Fruit fly (Drosophila melanogaster): ENCODE measurements around the gene Hakai.

Hakai gene

DNA sequence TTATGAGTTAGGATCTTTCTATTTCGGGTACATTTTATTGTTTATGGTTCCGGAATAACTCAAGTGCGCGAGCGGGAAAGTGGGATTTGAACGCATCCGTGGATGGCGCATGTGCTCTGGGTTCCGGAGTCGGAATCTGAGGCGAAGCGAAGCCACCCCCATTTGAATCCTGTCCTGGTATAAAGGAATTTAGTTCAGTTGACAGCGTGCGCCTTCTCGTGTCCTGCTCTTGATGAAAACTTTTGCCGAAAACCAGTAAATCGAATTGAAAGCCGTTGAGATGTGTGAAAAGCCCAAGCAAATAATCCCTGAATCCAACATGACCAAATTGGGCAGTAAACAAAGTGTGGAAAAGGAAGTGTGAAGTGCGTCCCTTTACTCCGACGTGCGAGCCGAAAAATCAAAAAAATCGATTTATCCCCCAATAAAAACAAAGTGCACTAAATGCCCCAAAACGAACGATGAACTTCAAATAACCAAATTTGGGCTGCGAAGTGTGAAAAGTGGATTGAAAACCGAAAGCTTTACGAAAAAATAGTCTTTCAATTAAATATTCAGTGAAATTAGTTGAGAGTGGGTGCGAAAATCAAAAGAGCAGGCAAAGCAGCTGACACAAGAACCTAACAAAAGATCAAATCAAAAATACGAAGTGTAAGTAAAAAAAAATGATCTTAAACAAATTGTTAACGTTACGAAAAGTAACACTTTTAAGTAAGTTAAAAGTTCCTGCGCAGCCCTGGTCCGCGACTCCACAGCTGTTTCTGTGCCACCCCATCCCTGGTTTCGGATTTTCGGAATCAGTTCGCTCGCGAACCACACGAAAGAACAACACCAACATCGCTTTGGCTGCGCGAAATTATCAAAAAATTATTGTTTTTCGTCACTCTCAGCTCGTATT is 4.4 kb upstream of the Hakai start, which contains the start of gene Lar (continued):
- TF ChIP-seq CG8290 (GFP tag; optimal IDR thresholded peaks at IDR 0.05) = no peak
- TF ChIP-seq CG8290 (tag; optimal IDR thresholded peaks at IDR 0.05) = peak; percentile 17 to 81
- peak; percentile 74 for TF ChIP-seq Side (GFP tag; optimal IDR thresholded peaks at IDR 0.05)
- TF ChIP-seq CG10209 (GFP tag; optimal IDR thresholded peaks at IDR 0.05) = peak; percentile 47
- TF ChIP-seq en (GFP tag; optimal IDR thresholded peaks at IDR 0.05) = peak; percentile 43
- TF ChIP-seq Scr (GFP tag; IDR thresholded peaks at IDR 0.05; ENCODE audit: partially characterized antibody) = no peak
- no peak for TF ChIP-seq Dfd (GFP tag; optimal IDR thresholded peaks at IDR 0.05)
- TF ChIP-seq Ravus (GFP tag; IDR thresholded peaks at IDR 0.05) = no peak
- no peak for TF ChIP-seq MTF-1 (GFP tag; optimal IDR thresholded peaks at IDR 0.05; ENCODE audit: borderline replicate concordance)
- no peak for TF ChIP-seq ttk (GFP tag; IDR thresholded peaks at IDR 0.05)
- TF ChIP-seq Sry-δ (GFP tag; optimal IDR thresholded peaks at IDR 0.05) = peak; percentile 40
- no peak for TF ChIP-seq eve (GFP tag; optimal IDR thresholded peaks at IDR 0.05)
- TF ChIP-seq CTCF (GFP tag; optimal IDR thresholded peaks at IDR 0.05) = no peak
- no peak for TF ChIP-seq pfk (GFP tag; optimal IDR thresholded peaks at IDR 0.05)
- TF ChIP-seq CG12299 (tag; optimal IDR thresholded peaks at IDR 0.05) = peak; percentile 19
- peak; percentile 78 for TF ChIP-seq NFAT (GFP tag; IDR thresholded peaks at IDR 0.05)
- peak; percentile 62; the same call in 1 of the 2 replicates for TF ChIP-seq Xrp1 (GFP tag; IDR thresholded peaks at IDR 0.05)
- no peak for TF ChIP-seq zf30C (GFP tag; optimal IDR thresholded peaks at IDR 0.05)
- no peak for TF ChIP-seq CG31224 (GFP tag; IDR thresholded peaks at IDR 0.05)
- peak; percentile 6 to 47 for TF ChIP-seq bsh (GFP tag; optimal IDR thresholded peaks at IDR 0.05)
- peak; percentile 26 for TF ChIP-seq CG4328 (GFP tag; optimal IDR thresholded peaks at IDR 0.05)
- no peak for TF ChIP-seq bigmax (GFP tag; optimal IDR thresholded peaks at IDR 0.05)
- peak; percentile 68 for TF ChIP-seq zfh2 (GFP tag; optimal IDR thresholded peaks at IDR 0.05)
- TF ChIP-seq tio (GFP tag; optimal IDR thresholded peaks at IDR 0.05) = no peak
- TF ChIP-seq NfI (GFP tag; optimal IDR thresholded peaks at IDR 0.05) = peak; percentile 31
- no peak for TF ChIP-seq C15 (GFP tag; IDR thresholded peaks at IDR 0.05)
- TF ChIP-seq Dp (GFP tag; optimal IDR thresholded peaks at IDR 0.05) = peak; percentile 40
- peak; percentile 42 for TF ChIP-seq dm (GFP tag; optimal IDR thresholded peaks at IDR 0.05)
- no peak for TF ChIP-seq klu (GFP tag; IDR thresholded peaks at IDR 0.05)
- peak; percentile 66 for TF ChIP-seq grau (tag; optimal IDR thresholded peaks at IDR 0.05)
- TF ChIP-seq Aef1 (GFP tag; IDR thresholded peaks at IDR 0.05) = peak; percentile 67
- peak; percentile 48 for TF ChIP-seq Hmr (GFP tag; optimal IDR thresholded peaks at IDR 0.05)
- peak; percentile 39 for TF ChIP-seq CG10147 (GFP tag; optimal IDR thresholded peaks at IDR 0.05)
- TF ChIP-seq p53 (GFP tag; optimal IDR thresholded peaks at IDR 0.05) = peak; percentile 64
- peak; percentile 56 for TF ChIP-seq crc (GFP tag; optimal IDR thresholded peaks at IDR 0.05)
- TF ChIP-seq da (GFP tag; optimal IDR thresholded peaks at IDR 0.05) = peak; percentile 47
- TF ChIP-seq sqz (GFP tag; optimal IDR thresholded peaks at IDR 0.05) = no peak
- TF ChIP-seq pan (optimal IDR thresholded peaks at IDR 0.05) = no peak
- TF ChIP-seq pan (GFP tag; optimal IDR thresholded peaks at IDR 0.05 in 1 of 2, IDR thresholded peaks at IDR 0.05 in 1 of 2) = peak in 1 of 2 experiments; percentile 73
- TF ChIP-seq az2 (GFP tag; optimal IDR thresholded peaks at IDR 0.05) = peak; percentile 54
- peak; percentile 69 for TF ChIP-seq Hsf (GFP tag; optimal IDR thresholded peaks at IDR 0.05)
- TF ChIP-seq CG18619 (GFP tag; optimal IDR thresholded peaks at IDR 0.05) = peak; percentile 74
- no peak for TF ChIP-seq CG2129 (GFP tag; IDR thresholded peaks at IDR 0.05; ENCODE audit: partially characterized antibody)
- peak; percentile 19; the same call in 1 of the 3 replicates for TF ChIP-seq B-H1 (GFP tag; IDR thresholded peaks at IDR 0.05)
- TF ChIP-seq Rx (GFP tag; IDR thresholded peaks at IDR 0.05) = no peak
- no peak for TF ChIP-seq yki (optimal IDR thresholded peaks at IDR 0.05)
- TF ChIP-seq bab2 (GFP tag; optimal IDR thresholded peaks at IDR 0.05) = peak; percentile 53
- TF ChIP-seq repo (GFP tag; optimal IDR thresholded peaks at IDR 0.05) = peak; percentile 11
- TF ChIP-seq CG9932 (GFP tag; IDR thresholded peaks at IDR 0.05) = peak; percentile 69
- no peak for TF ChIP-seq CG16815 (GFP tag; optimal IDR thresholded peaks at IDR 0.05)
- no peak for TF ChIP-seq disco-r (GFP tag; optimal IDR thresholded peaks at IDR 0.05)

Data from whole organism, embryonic.